Fruit fly (Drosophila melanogaster) S2 (cell line): ENCODE results near the gene Phae1.

Experiments
- CG8478 ChIP-seq: fragments of >200 bp; optimal IDR thresholded peaks from 2 replicates; lab custom pipeline; 2018
- CTCF ChIP-seq, 2 experiments: fragments of >200 bp; optimal IDR thresholded peaks; 2 replicates each; lab custom pipeline; 2018

DNA sequence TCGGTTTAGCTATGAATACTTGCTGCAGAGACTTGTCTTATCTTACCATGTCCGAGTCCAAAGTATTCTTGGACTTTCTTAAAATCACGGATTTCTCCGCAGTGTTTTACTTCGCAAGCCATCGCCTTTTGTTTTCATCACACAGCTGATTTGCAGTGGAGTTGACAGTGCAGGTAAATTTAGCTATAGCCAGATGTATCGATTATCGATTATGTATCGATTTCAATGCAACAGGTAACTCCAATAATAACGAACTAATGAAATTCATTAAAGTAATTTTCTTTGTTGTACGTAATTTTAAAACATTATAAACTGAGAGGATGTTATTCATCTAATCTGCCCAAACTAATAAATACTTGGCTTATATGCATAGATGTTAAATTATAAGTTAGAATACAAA is 46.2 kb upstream of the Phae1 start, which contains the start of gene Rab3-GAP:
- TF ChIP-seq CTCF (optimal IDR thresholded peaks at IDR 0.05; lab: Kevin White, UChicago), result no peak
- TF ChIP-seq CG8478 (lab: Kevin White, UChicago), result no peak
